Fruit fly (Drosophila melanogaster) whole organism, embryonic: Measurements from ENCODE around the gene CG7071.

ENCODE experiments used
- Ada2b ChIP-seq: fragments of 200-800 bp; sonication (Bioruptor generic); IDR thresholded peaks from 2 replicates; pipeline ENCODE4 v1.3.6; 2022; ENCODE audit warnings: missing biosample characterization, missing genetic modification characterization
- Asciz ChIP-seq: fragments of 200-800 bp; sonication (Bioruptor generic); optimal IDR thresholded peaks from 2 replicates; lab custom pipeline; 2017; ENCODE audit warnings: missing biosample characterization, mild to moderate bottlenecking, missing genetic modification characterization, missing genetic modification reagents
- Awh ChIP-seq: fragments of 200-800 bp; sonication (Bioruptor generic); IDR thresholded peaks from 2 replicates; pipeline ENCODE4, ENCODE4 v1.3.6; 2022; ENCODE audit warnings: missing biosample characterization, missing genetic modification characterization
- Bdp1 ChIP-seq: fragments of 200-800 bp; sonication (Bioruptor generic); optimal IDR thresholded peaks from 3 replicates; lab custom pipeline; 2016; ENCODE audit warnings: missing biosample characterization, missing genetic modification characterization
- CG11247 ChIP-seq: fragments of 200-800 bp; sonication (Bioruptor generic); IDR thresholded peaks from 2 replicates; pipeline ENCODE4 v1.3.6; 2022; ENCODE audit warnings: missing biosample characterization, missing genetic modification characterization
- CG1603 ChIP-seq: fragments of 200-800 bp; sonication (Bioruptor generic); optimal IDR thresholded peaks from 2 replicates; lab custom pipeline; 2019; ENCODE audit warnings: missing biosample characterization, mild to moderate bottlenecking, missing genetic modification characterization, moderate library complexity
- CG18262 ChIP-seq: fragments of 200-800 bp; optimal IDR thresholded peaks from 3 replicates; lab custom pipeline; 2019; ENCODE audit warnings: missing biosample characterization, mild to moderate bottlenecking, missing genetic modification characterization, moderate library complexity
- CG18764 ChIP-seq: fragments of 200-800 bp; sonication (Bioruptor generic); optimal IDR thresholded peaks from 3 replicates; lab custom pipeline; 2016; ENCODE audit warnings: missing biosample characterization, missing genetic modification characterization
- CG31441 ChIP-seq: fragments of 200-800 bp; sonication (Bioruptor generic); IDR thresholded peaks from 2 replicates; pipeline ENCODE4 v1.3.6; 2022; ENCODE audit warnings: missing biosample characterization, missing genetic modification characterization
- CG3281 ChIP-seq: fragments of 200-800 bp; sonication (Bioruptor generic); optimal IDR thresholded peaks from 3 replicates; lab custom pipeline; 2017; ENCODE audit warnings: missing biosample characterization, mild to moderate bottlenecking, missing genetic modification characterization
- CG6854 ChIP-seq: fragments of 200-800 bp; sonication (Bioruptor generic); optimal IDR thresholded peaks from 3 replicates; lab custom pipeline; 2017; ENCODE audit warnings: missing biosample characterization, mild to moderate bottlenecking, missing genetic modification characterization
- CG8388 ChIP-seq: fragments of 200-800 bp; sonication (Bioruptor generic); optimal IDR thresholded peaks from 2 replicates; lab custom pipeline; 2019; ENCODE audit warnings: missing biosample characterization, mild to moderate bottlenecking, missing genetic modification characterization, moderate library complexity
- CoRest ChIP-seq: fragments of 200-800 bp; sonication (Bioruptor generic); optimal IDR thresholded peaks from 3 replicates; lab custom pipeline; 2018; ENCODE audit warnings: missing biosample characterization, mild to moderate bottlenecking, missing genetic modification characterization, moderate library complexity
- Ets65A ChIP-seq: fragments of 200-800 bp; sonication (Bioruptor generic); peaks from one replicate; lab custom pipeline; 2016; ENCODE audit warnings: missing biosample characterization, missing genetic modification characterization
- H2.0 ChIP-seq: fragments of 200-800 bp; sonication (Bioruptor generic); IDR thresholded peaks from 2 replicates; pipeline ENCODE4 v1.3.6; 2022; ENCODE audit warnings: missing biosample characterization, missing genetic modification characterization
- HLH3B ChIP-seq: fragments of 200-800 bp; sonication (Bioruptor generic); IDR thresholded peaks from 2 replicates; pipeline ENCODE4 v1.3.6; 2022; ENCODE audit warnings: missing biosample characterization, missing genetic modification characterization
- NC2β ChIP-seq: fragments of 200-800 bp; sonication (Bioruptor generic); optimal IDR thresholded peaks from 2 replicates; lab custom pipeline; 2016; ENCODE audit warnings: missing biosample characterization, missing genetic modification characterization
- Oli ChIP-seq: fragments of 200-800 bp; sonication (Bioruptor generic); optimal IDR thresholded peaks from 2 replicates; lab custom pipeline; 2018; ENCODE audit warnings: missing biosample characterization, mild to moderate bottlenecking, missing genetic modification characterization, moderate library complexity
- Ptx1 ChIP-seq: fragments of 200-800 bp; sonication (Bioruptor generic); IDR thresholded peaks from 2 replicates; pipeline ENCODE4 v1.3.6; 2022; ENCODE audit warnings: missing biosample characterization, missing genetic modification characterization
- Side ChIP-seq: fragments of 200-800 bp; sonication (Bioruptor generic); optimal IDR thresholded peaks from 2 replicates; lab custom pipeline; 2016; ENCODE audit warnings: missing biosample characterization, missing genetic modification characterization
- Sox100B ChIP-seq: fragments of 200-800 bp; sonication (Bioruptor generic); optimal IDR thresholded peaks from 3 replicates; lab custom pipeline; 2018; ENCODE audit warnings: missing biosample characterization, mild to moderate bottlenecking, missing genetic modification characterization
- Sox102F ChIP-seq: fragments of 200-800 bp; sonication (Bioruptor generic); optimal IDR thresholded peaks from 2 replicates; lab custom pipeline; 2018; ENCODE audit warnings: missing biosample characterization, mild to moderate bottlenecking, missing genetic modification characterization, moderate library complexity
- Vsx1 ChIP-seq: fragments of 200-800 bp; sonication (Bioruptor generic); optimal IDR thresholded peaks from 2 replicates; lab custom pipeline; 2017; ENCODE audit warnings: missing biosample characterization, mild to moderate bottlenecking, missing genetic modification characterization, missing genetic modification reagents
- abd-A ChIP-seq: fragments of 200-800 bp; sonication (Bioruptor generic); optimal IDR thresholded peaks from 3 replicates; lab custom pipeline; 2019; ENCODE audit warnings: missing biosample characterization, mild to moderate bottlenecking, missing genetic modification characterization, moderate library complexity
- al ChIP-seq: fragments of 200-800 bp; sonication (Bioruptor generic); IDR thresholded peaks from 2 replicates; pipeline ENCODE4 v1.3.6; 2022; ENCODE audit warnings: missing biosample characterization, missing genetic modification characterization
- btn ChIP-seq: fragments of 200-800 bp; sonication (Bioruptor generic); optimal IDR thresholded peaks from 2 replicates; lab custom pipeline; 2016; ENCODE audit warnings: missing biosample characterization, missing genetic modification characterization
- cato ChIP-seq: fragments of 200-800 bp; sonication (Bioruptor generic); optimal IDR thresholded peaks from 2 replicates; lab custom pipeline; 2016; ENCODE audit warnings: missing biosample characterization, missing genetic modification characterization, borderline replicate concordance
- ci ChIP-seq: fragments of 200-800 bp; sonication (Bioruptor generic); IDR thresholded peaks from 3 replicates; pipeline ENCODE4 v1.3.6; 2022; ENCODE audit warnings: missing biosample characterization, missing genetic modification characterization
- crc ChIP-seq: fragments of 200-800 bp; sonication (Bioruptor generic); optimal IDR thresholded peaks from 2 replicates; lab custom pipeline; 2016; ENCODE audit warnings: missing biosample characterization, missing genetic modification characterization
- dmrt99B ChIP-seq: fragments of 200-800 bp; sonication (Bioruptor generic); optimal IDR thresholded peaks from 2 replicates; lab custom pipeline; 2018; ENCODE audit warnings: missing biosample characterization, mild to moderate bottlenecking, missing genetic modification characterization, moderate library complexity
- dysf ChIP-seq: fragments of 200-800 bp; sonication (Bioruptor generic); IDR thresholded peaks from 3 replicates; pipeline ENCODE4 v1.3.6; 2022; ENCODE audit warnings: missing biosample characterization, missing genetic modification characterization
- ftz-f1 ChIP-seq: fragments of 200-800 bp; sonication (Bioruptor generic); optimal IDR thresholded peaks from 2 replicates; lab custom pipeline; 2016; ENCODE audit warnings: missing biosample characterization, missing genetic modification characterization
- gem ChIP-seq: fragments of 200-800 bp; sonication (Bioruptor generic); optimal IDR thresholded peaks from 2 replicates; lab custom pipeline; 2019; ENCODE audit warnings: missing biosample characterization, mild to moderate bottlenecking, missing genetic modification characterization, moderate library complexity
- kah ChIP-seq: fragments of 200-800 bp; sonication (Bioruptor generic); optimal IDR thresholded peaks from 2 replicates; lab custom pipeline; 2018; ENCODE audit warnings: missing biosample characterization, mild to moderate bottlenecking, missing genetic modification characterization
- lmd ChIP-seq: fragments of 200-800 bp; sonication (Bioruptor generic); IDR thresholded peaks from 2 replicates; pipeline ENCODE4 v1.3.6; 2022; ENCODE audit warnings: missing biosample characterization, missing genetic modification characterization
- nau ChIP-seq: fragments of 200-800 bp; sonication (Bioruptor generic); optimal IDR thresholded peaks from 3 replicates; lab custom pipeline; 2017; ENCODE audit warnings: missing biosample characterization, mild to moderate bottlenecking, missing genetic modification characterization, missing genetic modification reagents
- oc ChIP-seq: fragments of 200-800 bp; sonication (Bioruptor generic); optimal IDR thresholded peaks from 2 replicates; lab custom pipeline; 2018; ENCODE audit warnings: missing biosample characterization, mild to moderate bottlenecking, missing genetic modification characterization, moderate library complexity
- pb ChIP-seq: fragments of 200-800 bp; sonication (Bioruptor generic); optimal IDR thresholded peaks from 3 replicates; lab custom pipeline; 2016; ENCODE audit warnings: missing biosample characterization, missing genetic modification characterization
- row ChIP-seq: fragments of 200-800 bp; sonication (Bioruptor generic); IDR thresholded peaks from 3 replicates; pipeline ENCODE4 v1.3.6; 2022; ENCODE audit warnings: missing biosample characterization, missing genetic modification characterization
- sd ChIP-seq: fragments of 200-800 bp; sonication (Bioruptor generic); optimal IDR thresholded peaks from 3 replicates; lab custom pipeline; 2018; ENCODE audit warnings: missing biosample characterization, mild to moderate bottlenecking, missing genetic modification characterization, moderate library complexity
- stc ChIP-seq: fragments of 200-800 bp; sonication (Bioruptor generic); IDR thresholded peaks from 2 replicates; pipeline ENCODE4 v1.3.6; 2022; ENCODE audit warnings: missing biosample characterization, missing genetic modification characterization
- stwl ChIP-seq: fragments of 200-800 bp; sonication (Bioruptor generic); optimal IDR thresholded peaks from 3 replicates; lab custom pipeline; 2018; ENCODE audit warnings: missing biosample characterization, mild to moderate bottlenecking, missing genetic modification characterization, moderate library complexity
- vvl ChIP-seq: fragments of 200-800 bp; sonication (Bioruptor generic); IDR thresholded peaks from 2 replicates; pipeline ENCODE4 v1.3.6; 2022; ENCODE audit warnings: missing biosample characterization, missing genetic modification characterization
- wek ChIP-seq: fragments of 200-800 bp; sonication (Bioruptor generic); optimal IDR thresholded peaks from 3 replicates; lab custom pipeline; 2018; ENCODE audit warnings: missing biosample characterization, mild to moderate bottlenecking, missing genetic modification characterization, moderate library complexity

The CG7071 gene

DNA sequence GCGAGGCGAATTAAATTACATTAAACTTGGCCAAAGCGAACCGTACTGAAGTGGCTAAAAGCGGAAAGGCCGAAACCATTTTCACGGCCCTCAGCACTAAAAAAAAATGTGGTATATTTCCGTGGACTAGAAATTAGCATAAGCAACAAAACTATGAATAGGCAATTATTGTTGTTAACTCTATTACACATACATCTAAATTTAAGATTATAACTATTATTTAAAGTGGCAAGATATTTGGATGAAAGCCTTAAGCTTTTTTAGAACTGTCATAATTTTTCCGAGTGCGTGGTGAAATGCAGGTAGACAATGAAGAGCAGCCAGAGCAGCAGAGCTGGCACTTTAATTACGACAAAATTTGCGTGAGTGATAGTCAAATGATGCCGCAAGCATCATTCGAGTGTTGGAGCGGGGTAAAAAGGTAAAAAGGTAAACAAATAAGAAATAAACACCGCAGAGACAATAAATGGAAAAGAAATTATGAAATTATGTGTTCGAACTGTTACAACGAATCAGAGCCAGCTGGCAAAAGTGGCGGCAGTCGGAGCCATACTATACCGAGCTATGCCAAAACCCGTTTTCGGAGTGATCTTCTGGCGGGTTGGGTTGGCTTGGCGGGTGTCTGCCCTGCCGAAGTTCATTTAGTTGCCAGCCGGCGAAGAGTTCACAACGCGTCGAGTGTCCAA lies 33.6 kb upstream of the CG7071 start, which contains the start of gene CG7080 (continued):
- TF ChIP-seq dmrt99B (tag; lab: Kevin White, UChicago) (peak; percentile 77), Ada2b (peak; percentile 27; the same call in 1 of the 2 replicates), row (GFP tag; lab: Robert Waterston, UW) (peak; percentile 42; the same call in 1 of the 3 replicates), CoRest (tag; lab: Kevin White, UChicago) (peak; percentile 22), lmd (peak; percentile 31; the same call in 1 of the 2 replicates), cato (GFP tag; lab: Kevin White, UChicago) (no peak), dysf (0 out of 3 replicates have a peak, but pooled peaks have one; percentile 20), Ptx1 (GFP tag; lab: Robert Waterston, UW) (0 out of 2 replicates have a peak, but pooled peaks have one; percentile 32), ci (GFP tag; lab: Robert Waterston, UW) (peak; percentile 45; the same call in 1 of the 3 replicates), Side (no peak), nau (GFP tag; lab: Kevin White, UChicago) (peak; percentile 1), CG18262 (tag; lab: Kevin White, UChicago) (peak; percentile 31), crc (GFP tag; lab: Kevin White, UChicago) (no peak), wek (no peak), CG31441 (peak; percentile 66), gem (peak; percentile 66), btn (GFP tag; lab: Kevin White, UChicago) (no peak), HLH3B (GFP tag; lab: Robert Waterston, UW) (peak; percentile 27; the same call in 1 of the 2 replicates), Asciz (GFP tag; lab: Kevin White, UChicago) (peak; percentile 19), CG8388 (peak; percentile 1), stwl (tag; lab: Kevin White, UChicago) (no peak), Sox100B (peak; percentile 34), Sox102F (GFP tag; lab: Kevin White, UChicago) (peak; percentile 74), Bdp1 (GFP tag; lab: Kevin White, UChicago) (no peak), Oli (tag; lab: Kevin White, UChicago) (peak; percentile 37), ftz-f1 (GFP tag; lab: Kevin White, UChicago) (no peak), NC2β (GFP tag; lab: Kevin White, UChicago) (no peak), CG11247 (GFP tag; lab: Robert Waterston, UW) (no peak), CG1603 (tag; lab: Kevin White, UChicago) (peak; percentile 48), stc (peak; percentile 62), H2.0 (0 out of 2 replicates have a peak, but pooled peaks have one; percentile 10), CG18764 (GFP tag; lab: Kevin White, UChicago) (no peak), pb (GFP tag; lab: Kevin White, UChicago) (no peak)

DNA sequence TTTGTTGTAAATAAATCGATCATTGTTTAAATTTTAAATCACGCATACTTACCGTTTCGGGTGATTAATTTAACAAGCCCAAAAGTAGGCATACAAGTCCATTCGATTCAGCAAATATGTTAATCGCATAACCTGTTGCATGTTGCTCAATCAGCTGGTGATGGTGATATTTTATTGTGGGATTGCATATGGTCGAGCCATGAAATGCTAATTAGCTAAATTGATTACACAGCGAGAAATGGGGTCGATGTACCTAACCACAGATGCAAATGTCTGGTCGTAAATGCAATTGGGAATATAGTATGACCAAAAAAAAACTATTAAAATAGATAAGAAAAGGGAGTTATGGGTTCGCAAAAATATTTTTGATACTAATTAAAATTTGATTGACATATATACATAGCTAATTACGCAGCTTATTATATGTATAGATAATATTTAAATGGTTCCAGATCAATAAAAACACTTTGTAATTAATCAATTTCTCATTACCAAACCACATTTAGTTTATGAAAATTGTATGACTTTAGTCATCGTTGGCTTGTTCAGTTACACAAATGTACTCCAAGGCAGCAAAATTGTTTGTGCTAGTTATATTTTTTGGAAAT lies 31.8 kb upstream of the CG7071 start, which contains the start of gene CG33721:
TSS of gene CG33721 (plus strand) at position 558 of the 608 bp plus-strand sequence.
- peak; percentile 83 for TF ChIP-seq vvl (GFP tag; lab: Robert Waterston, UW)
- TF ChIP-seq oc (tag; lab: Kevin White, UChicago), result peak; percentile 18
- TF ChIP-seq abd-A (tag; lab: Kevin White, UChicago), result peak; percentile 72
- TF ChIP-seq sd, result peak; percentile 20
- peak; percentile 72; the same call in 1 of the 2 replicates for TF ChIP-seq Awh (GFP tag; lab: Robert Waterston, UW)
- no peak for TF ChIP-seq CG6854 (GFP tag; lab: Kevin White, UChicago)
- peak; percentile 78 for TF ChIP-seq Ets65A (GFP tag; lab: Kevin White, UChicago)
- TF ChIP-seq al (GFP tag; lab: Robert Waterston, UW), result no peak
- TF ChIP-seq CG3281 (GFP tag; lab: Kevin White, UChicago), result no peak
- TF ChIP-seq kah (GFP tag; lab: Kevin White, UChicago), result no peak
- peak; percentile 66 for TF ChIP-seq Vsx1 (GFP tag; lab: Kevin White, UChicago)
